Fruit fly (Drosophila melanogaster): ENCODE measurements around the gene CG13887.

The CG13887 gene

DNA sequence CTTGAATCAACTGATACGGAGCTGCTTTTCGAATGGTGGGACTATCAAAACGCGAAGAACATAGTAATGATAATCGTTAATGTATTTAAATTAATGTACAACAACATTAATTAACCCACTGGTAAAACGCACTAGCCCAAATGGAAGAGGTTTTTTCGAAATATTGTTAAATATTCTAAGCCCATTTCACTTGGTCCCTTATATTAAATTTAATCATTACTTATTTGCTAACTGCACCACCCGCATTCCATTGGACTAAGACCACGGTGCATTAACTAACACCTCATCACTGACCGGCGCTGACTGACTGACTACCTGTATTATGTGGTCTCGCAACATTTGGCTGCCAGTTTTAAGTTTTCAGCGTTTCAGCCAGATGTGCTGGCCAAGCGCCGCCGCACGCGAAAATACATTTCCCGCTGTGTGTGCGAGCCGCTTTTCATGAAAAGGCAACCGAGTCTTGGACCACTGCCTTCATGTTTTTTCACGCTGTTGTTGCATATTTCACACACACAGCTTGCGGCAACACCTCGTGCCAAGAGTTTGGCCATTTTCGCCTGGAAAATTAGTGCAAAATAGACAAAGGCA is 43.8 kb upstream of the CG13887 start (continued):
- TF ChIP-seq spab (GFP tag; optimal IDR thresholded peaks at IDR 0.05) (no peak), CG7368 (GFP tag; optimal IDR thresholded peaks at IDR 0.05) (no peak), OdsH (GFP tag; optimal IDR thresholded peaks at IDR 0.05) (peak; percentile 55), Eip78C (GFP tag) (peak; percentile 78), Smox (GFP tag; optimal IDR thresholded peaks at IDR 0.05) (peak; percentile 3), CG10669 (GFP tag; optimal IDR thresholded peaks at IDR 0.05) (no peak), Blimp-1 (GFP tag; optimal IDR thresholded peaks at IDR 0.05) (no peak), CG3919 (GFP tag; optimal IDR thresholded peaks at IDR 0.05) (peak; percentile 28), vri (GFP tag; optimal IDR thresholded peaks at IDR 0.05) (no peak), Hr39 (GFP tag; optimal IDR thresholded peaks at IDR 0.05) (no peak), topi (GFP tag; optimal IDR thresholded peaks at IDR 0.05) (no peak), Sox15 (GFP tag; optimal IDR thresholded peaks at IDR 0.05) (no peak), CG34406 (GFP tag; optimal IDR thresholded peaks at IDR 0.05) (no peak), CG3032 (tag; optimal IDR thresholded peaks at IDR 0.05) (no peak), Ets96B (tag; optimal IDR thresholded peaks at IDR 0.05) (no peak), esn (GFP tag; optimal IDR thresholded peaks at IDR 0.05) (no peak), CG9139 (GFP tag; optimal IDR thresholded peaks at IDR 0.05) (no peak), CG10631 (GFP tag; optimal IDR thresholded peaks at IDR 0.05) (peak; percentile 6), Hr38 (GFP tag; optimal IDR thresholded peaks at IDR 0.05) (no peak), lz (GFP tag; optimal IDR thresholded peaks at IDR 0.05) (peak; percentile 11), CG8632 (GFP tag; optimal IDR thresholded peaks at IDR 0.05) (no peak), fkh (GFP tag; optimal IDR thresholded peaks at IDR 0.05) (no peak), acj6 (GFP tag; optimal IDR thresholded peaks at IDR 0.05) (peak; percentile 24), CG8319 (GFP tag; optimal IDR thresholded peaks at IDR 0.05) (no peak), cyc (GFP tag; optimal IDR thresholded peaks at IDR 0.05) (peak; percentile 14), CG11762 (GFP tag; optimal IDR thresholded peaks at IDR 0.05; ENCODE audit: insufficient read depth) (no peak), Lpt (GFP tag; optimal IDR thresholded peaks at IDR 0.05) (peak; percentile 10), Sox102F (GFP tag; optimal IDR thresholded peaks at IDR 0.05) (peak; percentile 16), dsx (GFP tag; optimal IDR thresholded peaks at IDR 0.05; ENCODE audit: poor library complexity, severe bottlenecking) (no peak), CG6792 (GFP tag; optimal IDR thresholded peaks at IDR 0.05) (no peak), ss (GFP tag; optimal IDR thresholded peaks at IDR 0.05) (no peak), Ets21C (GFP tag; optimal IDR thresholded peaks at IDR 0.05) (no peak), salr (GFP tag; optimal IDR thresholded peaks at IDR 0.05) (no peak)

DNA sequence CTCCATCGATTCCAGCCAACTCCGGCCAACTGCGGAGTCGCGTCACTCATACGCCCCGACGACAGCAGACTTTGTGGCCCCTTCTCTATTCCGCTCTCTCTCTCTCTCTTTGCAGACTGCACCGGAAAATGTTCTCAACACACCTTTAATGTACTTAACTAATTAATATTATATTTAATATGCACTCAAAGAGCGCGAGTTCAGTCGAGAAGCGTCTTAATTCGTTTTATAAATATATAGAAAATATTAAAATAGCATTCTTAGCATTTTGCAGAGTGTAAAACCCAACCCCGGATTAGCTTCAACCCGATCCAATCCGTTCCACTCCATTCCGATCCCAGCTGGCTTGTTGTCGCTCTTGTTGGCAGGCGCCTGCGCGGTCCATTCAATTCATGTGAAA is 43.2 kb upstream of the CG13887 start:
- TF ChIP-seq achi (GFP tag; optimal IDR thresholded peaks at IDR 0.05) (peak; percentile 21), CG31627 (GFP tag; optimal IDR thresholded peaks at IDR 0.05) (no peak), CG6808 (GFP tag; optimal IDR thresholded peaks at IDR 0.05) (no peak), Blimp-1 (GFP tag; optimal IDR thresholded peaks at IDR 0.05) (no peak), cyc (GFP tag; optimal IDR thresholded peaks at IDR 0.05) (no peak), CG10631 (GFP tag; optimal IDR thresholded peaks at IDR 0.05) (no peak), esn (GFP tag; optimal IDR thresholded peaks at IDR 0.05) (no peak), Hr39 (GFP tag; optimal IDR thresholded peaks at IDR 0.05) (no peak), Gug (GFP tag; IDR thresholded peaks at IDR 0.05) (no peak), CG6276 (GFP tag; optimal IDR thresholded peaks at IDR 0.05) (peak; percentile 52), Eip78C (GFP tag) (peak; percentile 55), dsx (GFP tag; optimal IDR thresholded peaks at IDR 0.05; ENCODE audit: poor library complexity, severe bottlenecking) (no peak), pdm3 (GFP tag; optimal IDR thresholded peaks at IDR 0.05) (peak; percentile 17), CG8319 (GFP tag; optimal IDR thresholded peaks at IDR 0.05) (no peak), Met (GFP tag; optimal IDR thresholded peaks at IDR 0.05) (no peak), CG1621 (tag; optimal IDR thresholded peaks at IDR 0.05) (no peak), Eip93F (GFP tag; optimal IDR thresholded peaks at IDR 0.05) (no peak), CG3032 (tag; optimal IDR thresholded peaks at IDR 0.05) (no peak), CG34406 (GFP tag; optimal IDR thresholded peaks at IDR 0.05) (no peak), acj6 (GFP tag; optimal IDR thresholded peaks at IDR 0.05) (no peak), Hr38 (GFP tag; optimal IDR thresholded peaks at IDR 0.05) (no peak), salr (GFP tag; optimal IDR thresholded peaks at IDR 0.05) (no peak), CG11294 (GFP tag; IDR thresholded peaks at IDR 0.05) (no peak), CG4318 (GFP tag; optimal IDR thresholded peaks at IDR 0.05) (peak; percentile 10), CG8119 (GFP tag; IDR thresholded peaks at IDR 0.05) (peak; percentile 73), net (GFP tag; optimal IDR thresholded peaks at IDR 0.05) (no peak), Lpt (GFP tag; optimal IDR thresholded peaks at IDR 0.05) (no peak), CG9139 (GFP tag; optimal IDR thresholded peaks at IDR 0.05) (no peak), CG16779 (tag; optimal IDR thresholded peaks at IDR 0.05) (no peak), CG11902 (GFP tag; optimal IDR thresholded peaks at IDR 0.05) (no peak), CG7368 (GFP tag; optimal IDR thresholded peaks at IDR 0.05) (no peak), Ets21C (GFP tag; optimal IDR thresholded peaks at IDR 0.05) (no peak), CG6792 (GFP tag; optimal IDR thresholded peaks at IDR 0.05) (no peak), Sox102F (GFP tag; optimal IDR thresholded peaks at IDR 0.05) (no peak)
